Worm (Caenorhabditis elegans) whole organism, mixed stage, embryonic: ENCODE results near the gene Y6E2A.1.
"Not testable (repeated sequence)": the region's sequence is repeated elsewhere in the genome, so short reads cannot be mapped to it uniquely, and the experiment has no call there.

Experiments used
- M03D4.4 ChIP-seq: sonication (generic microtip); optimal IDR thresholded peaks from 2 replicates; lab custom pipeline; 2017; ENCODE audit warnings: mild to moderate bottlenecking, missing genetic modification characterization, missing compliant biosample characterization
- bed-3 ChIP-seq: fragments of 200-800 bp; sonication (Bioruptor generic); optimal IDR thresholded peaks from 3 replicates; lab custom pipeline; 2018; ENCODE audit warnings: mild to moderate bottlenecking, missing genetic modification characterization, moderate library complexity, missing compliant biosample characterization
- blmp-1 ChIP-seq: fragments of 150-350 bp; optimal IDR thresholded peaks from 2 replicates; lab custom pipeline; 2014; ENCODE audit warnings: missing biosample characterization, missing genetic modification characterization
- ceh-39 ChIP-seq: fragments of 150-350 bp; optimal IDR thresholded peaks from 2 replicates; lab custom pipeline; 2014; ENCODE audit warnings: missing biosample characterization, missing genetic modification characterization
- ceh-43 ChIP-seq: fragments of 200-800 bp; sonication (Bioruptor generic); optimal IDR thresholded peaks from 2 replicates; lab custom pipeline; 2018; ENCODE audit warnings: mild to moderate bottlenecking, missing genetic modification characterization, moderate library complexity, missing compliant biosample characterization
- ceh-83 ChIP-seq: fragments of 200-800 bp; sonication (Bioruptor generic); optimal IDR thresholded peaks from 2 replicates; lab custom pipeline; 2018; ENCODE audit warnings: mild to moderate bottlenecking, missing genetic modification characterization, missing compliant biosample characterization
- ces-1 ChIP-seq: fragments of 150-350 bp; optimal IDR thresholded peaks from 2 replicates; lab custom pipeline; 2014; ENCODE audit warnings: missing biosample characterization, missing genetic modification reagents, missing genetic modification characterization
- cnd-1 ChIP-seq: fragments of 200-800 bp; sonication (Bioruptor generic); optimal IDR thresholded peaks from 2 replicates; lab custom pipeline; 2018; ENCODE audit warnings: mild to moderate bottlenecking, missing genetic modification characterization, missing compliant biosample characterization
- drap-1 ChIP-seq: fragments of 200-800 bp; sonication (Bioruptor generic); optimal IDR thresholded peaks from 3 replicates; lab custom pipeline; 2018; ENCODE audit warnings: mild to moderate bottlenecking, missing genetic modification characterization, missing compliant biosample characterization
- elt-3 ChIP-seq: fragments of 150-350 bp; optimal IDR thresholded peaks from 2 replicates; lab custom pipeline; 2014; ENCODE audit warnings: missing biosample characterization, missing genetic modification characterization
- flh-1 ChIP-seq: fragments of 200-800 bp; sonication (Bioruptor generic); optimal IDR thresholded peaks from 2 replicates; lab custom pipeline; 2018; ENCODE audit warnings: mild to moderate bottlenecking, missing genetic modification characterization, moderate library complexity, missing compliant biosample characterization
- hlh-1 ChIP-seq: fragments of 150-350 bp; optimal IDR thresholded peaks from 2 replicates; lab custom pipeline; 2014; ENCODE audit warnings: missing biosample characterization, missing genetic modification reagents, missing genetic modification characterization
- lin-32 ChIP-seq: fragments of 200-800 bp; sonication (Bioruptor generic); optimal IDR thresholded peaks from 2 replicates; lab custom pipeline; 2018; ENCODE audit warnings: mild to moderate bottlenecking, missing genetic modification characterization, missing compliant biosample characterization
- lsy-2 ChIP-seq: fragments of 150-350 bp; optimal IDR thresholded peaks from 2 replicates; lab custom pipeline; 2014; ENCODE audit warnings: missing biosample characterization, missing genetic modification characterization
- mab-5 ChIP-seq: fragments of 150-350 bp; optimal IDR thresholded peaks from 2 replicates; lab custom pipeline; 2014; ENCODE audit warnings: missing biosample characterization, missing genetic modification characterization
- mep-1 ChIP-seq: fragments of 150-350 bp; optimal IDR thresholded peaks from 2 replicates; lab custom pipeline; 2017; ENCODE audit warnings: missing biosample characterization, missing genetic modification reagents, missing genetic modification characterization, inconsistent platforms
- mls-2 ChIP-seq: sonication (generic microtip); optimal IDR thresholded peaks from 2 replicates; lab custom pipeline; 2016; ENCODE audit warnings: mild to moderate bottlenecking, missing genetic modification characterization, moderate library complexity, missing compliant biosample characterization
- nhr-12 ChIP-seq: fragments of 150-350 bp; optimal IDR thresholded peaks from 2 replicates; lab custom pipeline; 2014; ENCODE audit warnings: missing biosample characterization, missing genetic modification characterization
- nhr-2 ChIP-seq: fragments of 150-350 bp; optimal IDR thresholded peaks from 2 replicates; lab custom pipeline; 2014; ENCODE audit warnings: missing biosample characterization, missing genetic modification characterization
- nhr-237 ChIP-seq: fragments of 150-350 bp; optimal IDR thresholded peaks from 2 replicates; lab custom pipeline; 2014; ENCODE audit warnings: missing biosample characterization, missing genetic modification characterization
- nhr-28 ChIP-seq: fragments of 150-350 bp; optimal IDR thresholded peaks from 2 replicates; lab custom pipeline; 2014; ENCODE audit warnings: missing biosample characterization, missing genetic modification characterization
- nhr-76 ChIP-seq: sonication (generic microtip); optimal IDR thresholded peaks from 2 replicates; lab custom pipeline; 2017; ENCODE audit warnings: missing biosample characterization, missing genetic modification characterization
- sptf-1 ChIP-seq: sonication (generic microtip); optimal IDR thresholded peaks from 2 replicates; lab custom pipeline; 2017; ENCODE audit warnings: mild to moderate bottlenecking, missing genetic modification characterization, moderate library complexity, missing compliant biosample characterization
- tbx-8 ChIP-seq: fragments of 200-800 bp; sonication (Bioruptor generic); optimal IDR thresholded peaks from 2 replicates; lab custom pipeline; 2018; ENCODE audit warnings: mild to moderate bottlenecking, missing genetic modification characterization, moderate library complexity, missing compliant biosample characterization
- unc-120 ChIP-seq: sonication (generic microtip); optimal IDR thresholded peaks from 2 replicates; lab custom pipeline; 2017; ENCODE audit warnings: missing genetic modification characterization, missing compliant biosample characterization; ENCODE audit not compliant: poor library complexity, severe bottlenecking
- unc-39 ChIP-seq: fragments of 150-350 bp; optimal IDR thresholded peaks from 2 replicates; lab custom pipeline; 2014; ENCODE audit warnings: missing biosample characterization, missing genetic modification characterization
- unc-62 ChIP-seq: fragments of 150-350 bp; optimal IDR thresholded peaks from 2 replicates; lab custom pipeline; 2014; ENCODE audit warnings: missing biosample characterization, missing genetic modification reagents, missing genetic modification characterization
- zip-8 ChIP-seq: fragments of 150-350 bp; optimal IDR thresholded peaks from 2 replicates; lab custom pipeline; 2014; ENCODE audit warnings: missing biosample characterization, missing genetic modification characterization

Gene Y6E2A.1

ce11 chrV:15674899-15675298 lies 35.4 kb downstream of the Y6E2A.1 start:
- no peak for TF ChIP-seq nhr-28 (tag; lab: Kevin White, UChicago)
- no peak for TF ChIP-seq nhr-76 (tag; lab: Kevin White, UChicago)
- no peak for TF ChIP-seq mep-1 (tag; lab: Kevin White, UChicago)
- TF ChIP-seq unc-62 (GFP tag; lab: Kevin White, UChicago) = no peak
- TF ChIP-seq tbx-8 = no peak
- no peak for TF ChIP-seq unc-39 (tag; lab: Kevin White, UChicago)
- TF ChIP-seq blmp-1 (tag; lab: Kevin White, UChicago) = no peak
- no peak for TF ChIP-seq lin-32 (GFP tag; lab: Kevin White, UChicago)
- no peak for TF ChIP-seq nhr-237 (tag; lab: Kevin White, UChicago)

ce11 chrV:15673707-15674106 lies 36.6 kb downstream of the Y6E2A.1 start, which contains the start of gene nhr-51:
Gene nhr-51, plus strand, starts transcription at chrV:15674007.
- TF ChIP-seq blmp-1 (tag; lab: Kevin White, UChicago) = no peak
- TF ChIP-seq tbx-8 = no peak
- TF ChIP-seq bed-3 (GFP tag; lab: Kevin White, UChicago) = no peak
- no peak for TF ChIP-seq ceh-83 (GFP tag; lab: Kevin White, UChicago)
- no peak for TF ChIP-seq nhr-76 (tag; lab: Kevin White, UChicago)
- TF ChIP-seq lsy-2 (tag; lab: Kevin White, UChicago) = no peak
- no peak for TF ChIP-seq zip-8 (tag; lab: Kevin White, UChicago)
- TF ChIP-seq nhr-2 (tag; lab: Kevin White, UChicago) = no peak
- TF ChIP-seq, all 35 proteins: peak for 0

- TF ChIP-seq mls-2 (tag; lab: Kevin White, UChicago); ceh-83 (GFP tag; lab: Kevin White, UChicago); cnd-1 (tag; lab: Kevin White, UChicago): not testable (repeated sequence)
Measured at ce11 chrV:15670139-15670538, 40.2 kb downstream of the Y6E2A.1 start, which contains the start of gene K06B4.15. Gene K06B4.15, plus strand, starts transcription at chrV:15670439.

- TF ChIP-seq nhr-2 (tag; lab: Kevin White, UChicago) (no peak), ceh-39 (tag; lab: Kevin White, UChicago) (no peak), ces-1 (GFP tag; lab: Kevin White, UChicago) (no peak), unc-39 (tag; lab: Kevin White, UChicago) (no peak), nhr-28 (tag; lab: Kevin White, UChicago) (no peak), sptf-1 (tag; lab: Kevin White, UChicago) (no peak), lsy-2 (tag; lab: Kevin White, UChicago) (no peak), tbx-8 (no peak), nhr-12 (tag; lab: Kevin White, UChicago) (no peak), bed-3 (GFP tag; lab: Kevin White, UChicago) (no peak), zip-8 (tag; lab: Kevin White, UChicago) (no peak), ceh-83 (GFP tag; lab: Kevin White, UChicago) (no peak), drap-1 (GFP tag; lab: Kevin White, UChicago) (no peak), mep-1 (tag; lab: Kevin White, UChicago) (no peak), flh-1 (GFP tag; lab: Kevin White, UChicago) (no peak), mab-5 (tag; lab: Kevin White, UChicago) (no peak), elt-3 (tag; lab: Kevin White, UChicago) (no peak), hlh-1 (tag; lab: Kevin White, UChicago) (no peak), M03D4.4 (tag; lab: Kevin White, UChicago) (no peak), ceh-43 (GFP tag; lab: Kevin White, UChicago) (no peak)
Measured at ce11 chrV:15668870-15669269, 41.4 kb downstream of the Y6E2A.1 start, which contains the start of gene K06B4.4. Gene K06B4.4, plus strand, starts transcription at chrV:15669170.

- TF ChIP-seq ces-1 (GFP tag; lab: Kevin White, UChicago); unc-39 (tag; lab: Kevin White, UChicago); unc-62 (GFP tag; lab: Kevin White, UChicago): not testable (repeated sequence)
Measured at ce11 chrV:15668200-15668599, 42.1 kb downstream of the Y6E2A.1 start, which contains the start of gene F53E4.1. Gene F53E4.1, minus strand, starts transcription at chrV:15668300.

- no peak for TF ChIP-seq drap-1 (GFP tag; lab: Kevin White, UChicago)
- TF ChIP-seq sptf-1 (tag; lab: Kevin White, UChicago) = no peak
- TF ChIP-seq nhr-76 (tag; lab: Kevin White, UChicago) = no peak
- no peak for TF ChIP-seq mab-5 (tag; lab: Kevin White, UChicago)
- no peak for TF ChIP-seq hlh-1 (tag; lab: Kevin White, UChicago)
- TF ChIP-seq ceh-43 (GFP tag; lab: Kevin White, UChicago) = no peak
- no peak for TF ChIP-seq unc-120 (tag; lab: Kevin White, UChicago)
- no peak for TF ChIP-seq cnd-1 (tag; lab: Kevin White, UChicago)
Measured at ce11 chrV:15666718-15667117, 43.6 kb downstream of the Y6E2A.1 start.
